Worm (Caenorhabditis elegans) whole organism, late embryonic: Measurements from ENCODE around the gene zip-6.

Experiments
- ama-1 ChIP-seq: fragments of 150-350 bp; optimal IDR thresholded peaks from 2 replicates; lab custom pipeline; 2014
- che-1 ChIP-seq: sonication (generic microtip); optimal IDR thresholded peaks from 2 replicates; lab custom pipeline; 2016; ENCODE audit warnings: mild to moderate bottlenecking, missing genetic modification characterization, missing compliant biosample characterization
- fkh-10 ChIP-seq: fragments of 150-350 bp; optimal IDR thresholded peaks from 2 replicates; lab custom pipeline; 2014; ENCODE audit warnings: missing biosample characterization, missing genetic modification reagents, missing genetic modification characterization
- fkh-6 ChIP-seq: sonication (generic microtip); optimal IDR thresholded peaks from 2 replicates; lab custom pipeline; 2016; ENCODE audit warnings: missing genetic modification characterization, missing compliant biosample characterization
- hlh-30 ChIP-seq: sonication (generic microtip); optimal IDR thresholded peaks from 2 replicates; lab custom pipeline; 2017; ENCODE audit warnings: antibody characterized with exemption, missing genetic modification characterization, missing compliant biosample characterization; ENCODE audit not compliant: insufficient read depth
- nfya-1 ChIP-seq: sonication (generic microtip); optimal IDR thresholded peaks from 2 replicates; lab custom pipeline; 2017; ENCODE audit warnings: missing genetic modification characterization, mild to moderate bottlenecking, missing compliant biosample characterization, antibody characterized with exemption, moderate library complexity
- unc-55 ChIP-seq: sonication (generic microtip); optimal IDR thresholded peaks from 2 replicates; lab custom pipeline; 2017; ENCODE audit warnings: missing biosample characterization, missing genetic modification reagents, missing genetic modification characterization

ce11 chrIV:11183013-11183412 lies 34.9 kb downstream of the zip-6 start, which contains the start of gene prx-14:
- TF ChIP-seq fkh-10 (GFP tag; lab: Kevin White, UChicago) (no peak), unc-55 (GFP tag; lab: Kevin White, UChicago) (no peak), ama-1 (lab: Kevin White, UChicago) (no peak), hlh-30 (tag; lab: Kevin White, UChicago) (no peak), fkh-6 (tag; lab: Kevin White, UChicago) (no peak), nfya-1 (tag; lab: Kevin White, UChicago) (no peak), che-1 (tag; lab: Kevin White, UChicago) (no peak)
